Worm (Caenorhabditis elegans) whole organism, L1 larva: ENCODE results near the gene T19C9.10.

Source experiments
- mep-1 ChIP-seq: fragments of 150-350 bp; optimal IDR thresholded peaks from 2 replicates; lab custom pipeline; 2014; ENCODE audit warnings: missing biosample characterization, missing genetic modification characterization
- nhr-76 ChIP-seq: sonication (generic microtip); optimal IDR thresholded peaks from 2 replicates; lab custom pipeline; 2017; ENCODE audit warnings: missing biosample characterization, missing genetic modification characterization
- unc-98 ChIP-seq: fragments of 200-800 bp; sonication (Bioruptor generic); IDR thresholded peaks from 2 replicates; pipeline ENCODE4 v1.3.6; 2022; ENCODE audit warnings: missing genetic modification characterization, missing compliant biosample characterization

DNA sequence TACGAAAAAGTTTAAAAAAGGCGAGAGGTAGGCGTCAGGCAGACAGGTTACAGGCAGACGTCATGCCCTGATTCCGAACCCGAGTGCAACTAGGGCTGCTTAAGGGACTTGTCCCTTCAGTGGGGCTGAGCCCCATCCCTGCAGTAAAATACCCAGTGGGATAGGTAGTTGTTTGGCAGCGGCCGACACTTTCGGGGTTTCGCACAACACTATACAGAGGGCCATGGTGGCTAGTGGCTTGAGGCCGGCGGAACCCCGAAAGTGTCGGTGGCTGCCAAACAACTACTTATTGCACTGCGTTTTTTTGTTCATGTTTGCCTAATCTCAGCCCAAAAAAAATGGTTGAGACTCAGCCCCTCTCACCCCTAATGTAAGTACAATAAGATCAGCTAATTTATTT, 20.8 kb upstream of the T19C9.10 start:
- TF ChIP-seq unc-98 (GFP tag; lab: Robert Waterston, UW): no peak
- no peak for TF ChIP-seq nhr-76
- TF ChIP-seq mep-1 (tag; lab: Kevin White, UChicago): no peak
